Fruit fly (Drosophila melanogaster): ENCODE data around the gene CG14840.
A peak's percentile ranks its signal among the peaks of the same experiment; 100 is the strongest.

Gene CG14840

DNA sequence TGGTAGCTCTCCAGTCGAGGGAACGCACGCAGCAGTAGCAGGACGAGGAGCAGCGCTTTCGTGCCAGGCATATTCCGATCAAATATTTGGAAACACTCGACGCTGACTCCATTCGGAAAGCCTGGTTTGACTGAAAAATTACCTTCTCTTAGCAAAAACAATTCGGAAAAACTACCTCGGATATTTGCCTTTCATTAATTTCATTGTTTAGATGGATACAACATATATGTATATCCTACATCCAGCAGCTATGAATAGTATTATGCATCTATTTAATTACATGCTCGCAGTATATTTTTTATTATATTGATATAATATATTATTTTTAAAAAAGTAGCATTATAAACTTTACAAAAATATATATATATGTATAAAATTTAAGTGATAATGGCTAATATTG lies at the start of gene CG14840:
CG14840 (minus strand) TSS at position 101 of the 400 bp plus-strand sequence.
- TF ChIP-seq CG17801 (GFP tag; optimal IDR thresholded peaks at IDR 0.05; ENCODE audit: partially characterized antibody), result no peak

DNA sequence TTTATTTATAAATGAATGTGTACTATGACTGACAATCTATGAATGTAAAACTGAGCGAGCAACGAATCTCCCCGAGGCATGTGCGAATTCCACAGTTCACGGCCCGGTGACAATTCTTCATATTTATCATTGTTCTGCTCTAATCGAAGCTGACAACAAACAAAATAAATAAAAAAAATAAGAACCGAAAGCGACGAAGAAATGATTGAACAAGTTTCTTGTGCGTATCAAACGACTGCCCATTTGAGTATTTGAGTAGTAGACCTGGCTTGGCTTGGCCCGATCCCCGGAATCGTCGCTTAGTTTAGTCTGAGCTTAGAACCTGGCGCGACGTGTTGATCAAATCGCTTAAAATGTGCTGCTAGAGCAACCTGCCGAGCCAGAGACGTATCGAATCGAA lies 49.0 kb upstream of the CG14840 start, which contains the start of gene CG31321:
CG31321 (plus strand) TSS at position 301 of the 400 bp plus-strand sequence.
- TF ChIP-seq CG17801 (GFP tag; optimal IDR thresholded peaks at IDR 0.05; ENCODE audit: partially characterized antibody), result no peak

DNA sequence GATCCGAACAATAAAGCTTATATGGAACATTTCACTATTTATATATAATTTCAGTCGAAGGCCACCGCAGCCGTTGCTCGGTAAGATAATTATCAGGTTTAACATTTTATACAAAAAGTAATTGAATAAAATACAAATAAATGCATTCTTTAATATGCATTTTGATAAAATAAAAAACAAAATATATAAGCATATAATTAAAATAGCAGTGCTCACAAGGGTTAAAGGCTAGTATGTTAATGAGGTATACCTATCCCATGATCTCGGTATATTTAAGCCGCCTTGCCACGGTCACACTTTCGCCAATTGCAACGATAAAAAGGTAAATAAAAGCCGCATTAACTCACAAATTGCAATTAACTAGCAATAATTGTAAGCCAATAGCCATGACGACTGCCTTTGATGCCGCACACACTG lies 47.8 kb upstream of the CG14840 start, which contains the start of gene Polr2I:
Polr2I (plus strand) TSS at position 289 of the 417 bp plus-strand sequence.
- no peak for TF ChIP-seq CG17801 (GFP tag; optimal IDR thresholded peaks at IDR 0.05; ENCODE audit: partially characterized antibody)

DNA sequence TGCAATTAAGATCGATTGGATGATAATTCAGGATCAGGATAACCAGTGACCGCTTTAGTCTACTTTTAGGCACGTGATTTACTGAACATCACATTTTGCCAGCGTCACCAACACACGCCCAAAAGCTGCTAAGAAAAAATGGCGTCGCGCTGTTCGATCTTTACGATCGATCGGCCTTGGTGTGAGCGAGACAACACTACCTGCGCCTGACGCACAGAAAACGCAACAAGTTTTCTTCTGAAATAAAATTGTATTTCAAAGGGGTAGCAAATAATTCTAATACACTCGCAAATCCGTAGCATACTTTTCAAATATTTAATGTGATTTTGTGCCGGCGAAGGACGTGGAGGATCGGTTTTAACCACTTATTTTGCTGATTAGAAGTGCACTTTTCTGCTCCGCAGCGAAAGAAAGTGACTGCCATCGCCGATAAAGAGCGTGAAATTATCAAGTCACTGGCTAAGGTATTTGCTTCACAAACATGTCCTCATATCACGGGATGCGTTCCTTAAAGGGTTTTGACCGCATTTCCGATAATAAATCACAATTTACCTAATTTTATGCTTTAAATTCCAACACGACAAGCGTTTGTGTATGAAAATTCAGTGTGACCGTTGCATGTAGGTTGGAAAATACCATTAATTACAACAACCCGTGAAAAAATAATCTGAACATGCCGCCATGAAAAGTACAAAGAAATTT lies 47.1 kb upstream of the CG14840 start:
- no peak for TF ChIP-seq CG17801 (GFP tag; optimal IDR thresholded peaks at IDR 0.05; ENCODE audit: partially characterized antibody)

DNA sequence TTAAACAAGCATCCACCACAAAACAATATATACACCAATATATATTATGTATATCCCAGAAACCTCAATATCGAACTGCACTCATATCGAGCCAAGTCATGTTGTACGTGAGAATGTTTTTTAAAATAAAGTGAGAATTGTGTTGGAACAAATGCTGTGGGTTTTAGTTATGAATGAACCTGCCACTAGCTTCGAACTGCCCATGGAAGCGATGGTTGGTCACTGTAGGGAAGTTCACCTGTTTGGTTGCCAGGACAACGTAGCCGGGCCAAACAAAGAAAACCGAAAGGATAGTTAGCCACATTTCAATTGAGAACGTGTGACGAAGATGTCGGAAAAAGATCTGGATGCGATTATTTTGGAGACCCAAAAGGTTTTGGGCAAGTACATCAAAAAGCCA lies 41.1 kb upstream of the CG14840 start, which contains the start of gene IFT54:
IFT54 (plus strand) TSS at position 301 of the 400 bp plus-strand sequence.
- TF ChIP-seq CG17801 (GFP tag; optimal IDR thresholded peaks at IDR 0.05; ENCODE audit: partially characterized antibody), result no peak

DNA sequence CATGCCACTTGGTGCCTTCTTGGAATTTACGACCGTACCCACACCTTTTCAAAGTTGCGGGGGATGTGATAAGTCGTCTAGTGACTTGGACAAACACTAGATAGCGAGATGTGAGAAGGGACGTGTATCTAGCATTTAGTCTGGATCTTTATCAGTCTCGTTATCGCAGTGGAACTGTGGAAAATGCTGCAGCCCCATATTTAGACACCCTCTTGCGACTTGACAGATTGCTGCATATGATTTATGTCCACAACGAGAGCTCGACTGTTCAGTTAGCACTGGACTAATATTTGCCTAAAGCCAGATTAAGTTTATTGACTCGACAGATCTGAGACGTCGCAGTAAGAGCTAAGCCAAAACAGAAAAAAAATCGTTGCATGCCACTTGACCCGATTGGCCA lies 38.9 kb upstream of the CG14840 start:
- no peak for TF ChIP-seq CG17801 (GFP tag; optimal IDR thresholded peaks at IDR 0.05; ENCODE audit: partially characterized antibody)

DNA sequence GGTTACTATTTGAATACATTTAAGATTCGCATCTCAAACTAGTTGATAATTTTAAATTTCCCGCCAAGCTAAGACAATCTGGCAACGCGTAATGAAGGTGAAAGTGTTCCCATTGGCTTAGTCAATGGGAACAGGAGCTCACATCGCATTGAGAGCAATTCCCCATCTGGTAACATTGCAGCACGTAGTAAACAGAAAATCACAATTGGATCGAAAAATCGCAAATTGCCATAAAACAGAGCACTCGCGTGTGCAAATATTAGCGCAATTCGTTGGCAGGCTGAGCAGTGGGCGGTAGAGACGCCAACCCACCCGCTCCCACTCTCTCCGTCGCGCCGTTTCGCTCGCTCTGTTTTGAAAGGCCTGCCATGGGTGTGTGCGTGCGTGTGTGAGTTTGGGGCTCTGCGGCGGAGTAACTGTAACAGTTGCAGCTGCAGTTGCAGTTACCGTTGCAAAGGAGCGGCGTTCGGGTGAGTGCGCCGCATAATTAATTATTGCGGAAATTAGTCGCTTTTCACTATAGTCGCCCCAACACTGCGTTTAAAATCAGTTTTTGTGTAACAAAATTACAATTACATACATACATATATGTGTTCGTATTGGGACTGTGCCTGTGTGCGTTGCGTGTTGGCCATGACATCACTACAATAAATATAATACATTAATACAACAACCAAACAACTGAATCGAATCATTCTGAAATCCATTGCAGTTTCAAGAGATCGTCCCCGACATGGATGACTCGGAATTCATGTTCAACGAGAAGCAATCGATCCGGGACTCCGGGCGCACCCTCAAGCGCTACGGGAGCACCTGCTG lies 37.3 kb upstream of the CG14840 start:
- no peak for TF ChIP-seq CG17801 (GFP tag; optimal IDR thresholded peaks at IDR 0.05; ENCODE audit: partially characterized antibody)

DNA sequence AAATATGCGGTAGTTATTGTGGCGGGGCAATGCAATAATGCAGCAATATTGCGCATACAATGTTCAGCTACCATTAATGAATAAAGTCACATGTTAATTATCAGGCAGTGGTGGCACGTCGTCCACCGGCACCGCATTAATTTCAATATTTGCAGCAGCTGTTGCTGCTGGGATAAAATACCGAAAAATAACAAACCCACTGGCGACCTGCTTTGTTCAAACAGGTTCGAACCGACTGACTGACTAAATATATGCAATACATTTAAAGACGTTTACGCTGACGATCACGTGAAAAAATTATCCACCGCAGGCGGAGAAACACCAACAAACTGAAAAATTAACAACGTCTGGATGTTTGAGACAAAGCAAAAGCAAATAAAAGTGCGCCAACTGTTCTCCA lies 36.5 kb upstream of the CG14840 start:
- TF ChIP-seq CG17801 (GFP tag; optimal IDR thresholded peaks at IDR 0.05; ENCODE audit: partially characterized antibody), result no peak

DNA sequence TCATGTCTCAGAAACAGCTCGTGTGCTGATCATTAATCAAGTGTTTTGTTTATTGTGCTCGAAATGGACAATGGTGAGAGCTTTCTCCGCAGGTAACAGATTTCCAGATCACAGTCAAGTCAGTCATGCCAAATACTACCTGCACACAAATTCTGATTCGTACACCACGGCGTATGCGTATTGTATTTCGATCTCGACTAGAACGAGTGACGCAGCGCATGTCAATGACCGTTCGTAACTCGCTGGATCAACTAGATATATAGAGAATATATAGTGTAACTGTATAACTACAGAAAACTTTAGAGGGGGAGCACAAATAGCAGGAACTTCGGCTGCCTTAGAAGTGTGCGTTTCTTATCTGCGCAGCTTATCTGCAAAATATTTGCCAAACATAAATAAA lies 35.7 kb upstream of the CG14840 start:
- TF ChIP-seq CG17801 (GFP tag; optimal IDR thresholded peaks at IDR 0.05; ENCODE audit: partially characterized antibody), result no peak

DNA sequence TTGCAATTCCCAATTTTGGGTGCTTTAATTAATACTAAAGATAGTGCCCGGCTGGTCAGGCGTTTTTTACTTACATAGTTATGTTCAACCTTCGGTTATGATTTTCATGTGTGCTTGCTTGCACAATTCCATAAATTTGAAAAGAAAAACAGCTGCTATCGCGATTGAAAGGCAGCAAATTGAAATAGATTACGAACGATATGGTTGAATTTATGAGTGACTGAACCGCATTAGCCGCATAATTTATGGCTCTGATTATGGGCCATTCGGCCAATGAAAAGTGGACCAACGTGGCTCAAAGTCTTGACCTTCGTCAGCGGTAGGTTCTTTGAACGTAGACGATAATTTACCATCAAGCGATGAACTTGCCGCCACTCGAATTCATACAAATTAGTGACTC lies 35.1 kb upstream of the CG14840 start:
- TF ChIP-seq CG17801 (GFP tag; optimal IDR thresholded peaks at IDR 0.05; ENCODE audit: partially characterized antibody), result no peak

DNA sequence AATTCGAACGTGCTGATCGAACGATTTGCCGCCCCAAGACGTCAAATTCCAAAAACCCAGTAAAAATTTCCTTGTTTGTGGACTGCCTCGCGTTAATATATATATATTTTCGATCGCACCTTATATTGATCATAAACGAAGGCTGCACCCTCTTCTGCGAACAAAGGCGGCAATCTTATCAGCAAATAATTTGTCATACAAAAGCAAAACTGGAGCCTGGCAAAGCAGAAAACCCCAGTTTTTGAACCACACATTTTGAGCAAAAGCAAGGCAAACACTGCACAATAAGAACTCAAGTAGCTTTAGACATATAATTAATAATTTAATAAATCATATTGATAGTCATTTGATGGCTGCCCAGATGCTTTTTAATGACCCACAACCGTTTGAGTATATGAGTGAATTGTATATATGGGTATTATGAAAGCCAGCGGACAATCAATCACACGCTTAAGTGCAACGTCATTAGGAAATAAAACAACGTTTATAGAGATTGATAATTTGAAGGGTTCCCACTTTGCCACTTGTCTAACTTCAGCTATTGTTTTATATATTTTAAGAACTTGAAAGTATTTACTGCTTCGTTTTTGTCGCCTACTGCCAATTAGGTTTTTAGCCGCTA lies 33.5 kb upstream of the CG14840 start:
- no peak for TF ChIP-seq CG17801 (GFP tag; optimal IDR thresholded peaks at IDR 0.05; ENCODE audit: partially characterized antibody)

DNA sequence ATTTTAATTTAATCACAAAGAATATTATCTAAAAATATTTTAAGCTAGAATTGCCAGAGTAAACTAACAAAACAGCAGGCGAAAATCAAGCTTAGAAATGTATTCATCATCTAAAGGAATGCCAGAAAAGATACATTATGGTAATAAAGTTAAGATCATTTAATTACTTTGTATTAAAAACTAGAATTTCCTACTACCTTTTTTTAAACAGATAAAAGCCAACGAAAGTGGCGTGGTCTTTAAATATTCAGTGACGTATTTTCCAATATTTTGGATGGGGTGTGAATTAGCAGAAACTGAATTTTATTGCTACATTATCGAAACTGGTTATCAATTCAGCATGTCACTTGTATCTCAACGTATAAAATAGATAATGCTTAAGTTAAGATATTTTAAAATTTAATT lies 31.3 kb upstream of the CG14840 start:
- TF ChIP-seq CG17801 (GFP tag; optimal IDR thresholded peaks at IDR 0.05; ENCODE audit: partially characterized antibody), result no peak

DNA sequence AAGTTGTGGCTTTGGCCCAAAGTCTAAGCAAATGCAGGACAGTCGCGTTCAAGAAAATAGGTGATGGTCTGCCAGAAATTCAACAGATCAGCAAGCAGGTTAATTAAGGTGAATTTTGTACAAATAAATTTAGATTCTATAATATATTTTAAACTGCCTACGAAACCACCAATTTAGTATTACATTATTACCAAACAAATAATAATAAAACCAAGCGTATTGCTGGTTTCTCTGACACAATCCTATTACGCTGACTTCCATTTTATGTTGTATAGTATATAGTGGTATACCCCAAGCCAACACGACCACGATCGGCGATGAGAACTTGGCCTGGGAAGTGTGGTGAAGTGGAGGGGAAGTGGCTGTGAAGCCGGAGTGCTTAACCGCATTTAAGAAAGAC lies 30.4 kb upstream of the CG14840 start:
- peak; percentile 69 for TF ChIP-seq CG17801 (GFP tag; optimal IDR thresholded peaks at IDR 0.05; ENCODE audit: partially characterized antibody)

DNA sequence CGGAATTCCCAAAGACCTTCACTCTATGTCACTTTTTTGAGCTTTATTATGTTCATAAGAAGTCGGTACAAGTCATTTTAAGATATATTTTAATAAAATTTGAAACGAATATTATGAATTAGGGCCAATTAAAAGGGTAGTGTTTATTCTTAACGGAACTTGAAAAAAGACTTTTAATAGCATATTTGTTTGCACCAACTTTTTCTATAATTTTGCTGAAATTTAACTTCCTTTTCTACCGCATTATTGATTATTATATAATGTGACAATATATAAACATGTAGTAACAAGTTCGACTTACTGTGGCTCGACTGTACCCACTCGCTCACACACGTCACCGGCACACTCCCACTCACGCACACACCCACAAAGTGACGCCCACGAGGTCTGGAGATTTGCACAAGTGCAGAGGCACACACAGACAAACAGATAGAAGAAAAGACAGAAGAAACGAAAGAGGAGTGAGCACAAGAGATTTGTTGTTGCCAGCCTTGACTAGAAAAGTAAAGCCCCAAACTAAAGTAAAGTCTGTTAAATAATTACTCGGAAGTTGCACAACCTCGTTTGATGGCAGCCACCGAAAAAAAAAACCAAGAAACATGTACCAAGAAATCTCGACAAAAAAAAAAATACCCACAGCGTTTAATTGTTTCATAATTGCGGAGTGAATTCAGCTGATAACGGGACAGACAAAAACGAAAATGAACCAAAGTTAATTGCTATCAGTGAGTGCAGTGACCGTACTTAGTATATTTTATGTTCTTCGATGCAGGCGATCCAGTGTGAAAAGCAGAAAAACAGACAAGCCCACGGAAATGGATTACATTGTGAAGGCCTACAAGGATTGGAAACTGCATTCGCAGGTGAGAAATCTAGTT lies 29.2 kb upstream of the CG14840 start:
- TF ChIP-seq CG17801 (GFP tag; optimal IDR thresholded peaks at IDR 0.05; ENCODE audit: partially characterized antibody), result peak; percentile 41

Data from ovary, adult (tissue).